Worm (Caenorhabditis elegans): ENCODE results near the gene F55F10.3.

DNA sequence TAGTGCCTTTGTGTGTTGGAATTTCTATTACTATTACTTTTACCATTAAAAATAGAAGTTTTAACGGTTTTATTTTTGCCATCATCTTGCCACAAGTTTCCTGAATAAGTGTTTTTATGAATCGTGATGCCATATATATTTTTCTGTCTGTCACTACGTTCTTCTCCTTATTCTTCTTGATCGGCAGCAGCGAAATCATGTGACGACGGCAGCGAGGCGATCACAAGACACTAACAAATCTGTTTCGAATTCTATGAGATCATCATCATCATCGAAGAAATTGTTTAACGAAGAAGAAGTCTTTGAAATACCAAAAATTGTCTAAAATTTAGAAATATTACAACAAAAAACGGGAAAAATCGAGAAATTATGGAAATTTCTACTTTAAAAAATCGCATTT is 42.7 kb downstream of the F55F10.3 start:
- no peak for TF ChIP-seq lsy-2 (tag; optimal IDR thresholded peaks at IDR 0.05)
- no peak for TF ChIP-seq snpc-4 (tag; optimal IDR thresholded peaks at IDR 0.05)
- no peak for TF ChIP-seq elt-3 (tag; optimal IDR thresholded peaks at IDR 0.05)
- TF ChIP-seq ceh-83 (GFP tag; optimal IDR thresholded peaks at IDR 0.05): no peak
- no peak for TF ChIP-seq unc-39 (tag; optimal IDR thresholded peaks at IDR 0.05)
- TF ChIP-seq sptf-1 (tag; optimal IDR thresholded peaks at IDR 0.05): no peak
- no peak for TF ChIP-seq ces-1 (GFP tag; optimal IDR thresholded peaks at IDR 0.05)
- TF ChIP-seq ztf-11 (tag; optimal IDR thresholded peaks at IDR 0.05): no peak
- no peak for TF ChIP-seq lin-13 (tag; optimal IDR thresholded peaks at IDR 0.05)
- no peak for TF ChIP-seq nhr-2 (tag; optimal IDR thresholded peaks at IDR 0.05)
- no peak for TF ChIP-seq mep-1 (tag; optimal IDR thresholded peaks at IDR 0.05)
- no peak for TF ChIP-seq nhr-237 (tag; optimal IDR thresholded peaks at IDR 0.05)

All from whole organism, mixed stage, embryonic.